Worm (Caenorhabditis elegans): ENCODE measurements around the gene sgt-1.
A peak's percentile ranks its signal among the peaks of the same experiment; 100 is the strongest.

Gene sgt-1

DNA sequence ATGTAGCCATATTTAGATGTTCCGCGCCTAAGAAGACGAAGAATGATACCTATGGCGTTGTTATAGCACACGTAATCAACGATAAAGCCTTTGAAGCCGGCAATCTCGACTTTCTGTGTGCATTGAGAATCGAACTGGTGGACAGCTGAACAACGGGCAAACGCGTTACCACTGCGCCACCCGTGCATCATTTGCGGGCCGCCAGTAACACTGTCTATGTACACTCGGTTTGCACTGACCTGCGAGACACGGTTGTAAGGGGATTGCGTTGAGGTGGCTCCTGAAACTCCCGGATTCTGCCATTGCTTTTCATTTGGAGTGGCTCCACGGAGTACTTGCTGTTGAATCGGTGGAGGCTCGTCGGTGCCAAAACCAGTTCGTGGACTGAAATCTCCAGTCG, 38.8 kb upstream of the sgt-1 start (continued):
- TF ChIP-seq C17E4.6 (GFP tag; IDR thresholded peaks at IDR 0.05) (no peak), gei-17 (GFP tag; optimal IDR thresholded peaks at IDR 0.05) (peak; percentile 21), T07F8.4 (tag; optimal IDR thresholded peaks at IDR 0.05) (peak; percentile 58), ama-1 (optimal IDR thresholded peaks at IDR 0.05) (peak; percentile 83), ama-1 (GFP tag; optimal IDR thresholded peaks at IDR 0.05) (peak; percentile 31 to 54), lin-40 (tag; optimal IDR thresholded peaks at IDR 0.05) (peak; percentile 32), attf-3 (GFP tag; conservative IDR thresholded peaks at IDR 0.05) (0 out of 2 replicates have a peak, but pooled peaks have one; percentile 12), aptf-2 (GFP tag; conservative IDR thresholded peaks at IDR 0.05) (no peak), die-1 (tag; optimal IDR thresholded peaks at IDR 0.05) (peak; percentile 64), pha-4 (tag; optimal IDR thresholded peaks at IDR 0.05) (no peak), egrh-3 (GFP tag; IDR thresholded peaks at IDR 0.05) (no peak), ztf-18 (tag; optimal IDR thresholded peaks at IDR 0.05) (peak; percentile 23), rcor-1 (GFP tag; IDR thresholded peaks at IDR 0.05) (peak; percentile 56; the same call in 1 of the 2 replicates), bed-1 (GFP tag; IDR thresholded peaks at IDR 0.05) (0 out of 2 replicates have a peak, but pooled peaks have one; percentile 38), lir-1 (GFP tag; conservative IDR thresholded peaks at IDR 0.05) (no peak), rpc-1 (optimal IDR thresholded peaks at IDR 0.05) (peak; percentile 73), rpc-1 (tag; optimal IDR thresholded peaks at IDR 0.05) (peak; percentile 77), ceh-79 (tag; optimal IDR thresholded peaks at IDR 0.05) (peak; percentile 33), C06A6.2 (GFP tag; conservative IDR thresholded peaks at IDR 0.05) (no peak; the same call in 1 of the 2 replicates), snpc-4 (GFP tag; optimal IDR thresholded peaks at IDR 0.05) (peak; percentile 64), snpc-4 (tag; optimal IDR thresholded peaks at IDR 0.05) (peak in 3 of 4 experiments; percentile 24 to 56 (median 29)), sea-2 (GFP tag; IDR thresholded peaks at IDR 0.05) (no peak), B0019.2 (GFP tag; conservative IDR thresholded peaks at IDR 0.05) (no peak), athp-1 (tag; optimal IDR thresholded peaks at IDR 0.05) (peak; percentile 78), F37B4.10 (GFP tag; IDR thresholded peaks at IDR 0.05) (no peak), F52B5.7 (tag; optimal IDR thresholded peaks at IDR 0.05) (peak; percentile 91), T26A5.8 (tag; optimal IDR thresholded peaks at IDR 0.05) (no peak), fkh-3 (tag; optimal IDR thresholded peaks at IDR 0.05) (peak; percentile 78), dpl-1 (GFP tag; optimal IDR thresholded peaks at IDR 0.05) (no peak), ceh-27 (GFP tag; optimal IDR thresholded peaks at IDR 0.05) (peak; percentile 49), chd-7 (tag; optimal IDR thresholded peaks at IDR 0.05) (peak; percentile 82), nhr-27 (tag; optimal IDR thresholded peaks at IDR 0.05) (peak; percentile 31), tbp1 (GFP tag; optimal IDR thresholded peaks at IDR 0.05) (peak; percentile 91), nhr-90 (tag; optimal IDR thresholded peaks at IDR 0.05) (peak; percentile 83), F22D6.2 (tag; optimal IDR thresholded peaks at IDR 0.05) (peak; percentile 46), snpc-3.4 (tag; optimal IDR thresholded peaks at IDR 0.05) (no peak), madf-3 (GFP tag; IDR thresholded peaks at IDR 0.05) (0 out of 2 replicates have a peak, but pooled peaks have one; percentile 70), nhr-120 (GFP tag; IDR thresholded peaks at IDR 0.05) (0 out of 2 replicates have a peak, but pooled peaks have one; percentile 71), pbrm-1 (GFP tag; IDR thresholded peaks at IDR 0.05) (0 out of 2 replicates have a peak, but pooled peaks have one; percentile 46), lin-54 (GFP tag; optimal IDR thresholded peaks at IDR 0.05) (peak; percentile 66), snpc-1.3 (tag; optimal IDR thresholded peaks at IDR 0.05; ENCODE audit: insufficient read depth) (peak; percentile 42), B0035.1 (tag; optimal IDR thresholded peaks at IDR 0.05) (no peak), Y53G8AR.9 (GFP tag; conservative IDR thresholded peaks at IDR 0.05) (peak; percentile 81), ceh-100 (GFP tag; IDR thresholded peaks at IDR 0.05) (peak; percentile 33; the same call in 1 of the 2 replicates), unc-130 (GFP tag; optimal IDR thresholded peaks at IDR 0.05) (peak; percentile 46), hmg-20 (GFP tag; IDR thresholded peaks at IDR 0.05) (peak; percentile 15; the same call in 1 of the 2 replicates), Y79H2A.3 (GFP tag; conservative IDR thresholded peaks at IDR 0.05) (no peak), hmg-1.2 (GFP tag; IDR thresholded peaks at IDR 0.05) (peak; percentile 59), attf-5 (GFP tag; optimal IDR thresholded peaks at IDR 0.05) (peak; percentile 51), mes-4 (tag; optimal IDR thresholded peaks at IDR 0.05) (peak; percentile 76)
